Fruit fly (Drosophila melanogaster) whole organism: ENCODE data around the gene CG17027.

Experiments used
- CG8478 ChIP-seq: fragments of >200 bp; optimal IDR thresholded peaks from 2 replicates; lab custom pipeline; 2018; ENCODE audit warnings: inconsistent platforms
- Dll ChIP-seq: fragments of >200 bp; optimal IDR thresholded peaks from 2 replicates; lab custom pipeline; 2017
- EcR ChIP-seq, 2 experiments: fragments of >200 bp; optimal IDR thresholded peaks; 2 replicates each; lab custom pipeline; 2017; ENCODE audit warnings: missing biosample characterization in 2 of 2, missing genetic modification characterization in 2 of 2, missing genetic modification reagents in 2 of 2

dm6 chr3L:15954784-15955427, 25.0 kb upstream of the CG17027 start, which contains the start of the genes Pka-C3 and GXIVsPLA2:
- TF ChIP-seq EcR (GFP tag; optimal IDR thresholded peaks at IDR 0.05; lab: Kevin White, UChicago): no peak
- no peak for TF ChIP-seq CG8478 (lab: Kevin White, UChicago)
- no peak for TF ChIP-seq Dll (lab: Kevin White, UChicago)
